Fruit fly (Drosophila melanogaster) whole organism, embryonic: ENCODE data around the gene Rab5.
A peak's percentile ranks its signal among the peaks of the same experiment; 100 is the strongest.

Experiments
- Adf1 ChIP-seq: fragments of 200-800 bp; sonication (Bioruptor generic); IDR thresholded peaks from 2 replicates; pipeline ENCODE4 v1.3.6; 2022; ENCODE audit warnings: missing biosample characterization, missing genetic modification characterization
- Atf-2 ChIP-seq: fragments of 200-800 bp; sonication (Bioruptor generic); optimal IDR thresholded peaks from 2 replicates; lab custom pipeline; 2016; ENCODE audit warnings: missing biosample characterization, missing genetic modification characterization
- CG10147 ChIP-seq: fragments of 200-800 bp; sonication (Bioruptor generic); optimal IDR thresholded peaks from 2 replicates; lab custom pipeline; 2019; ENCODE audit warnings: missing biosample characterization, mild to moderate bottlenecking, missing genetic modification characterization, moderate library complexity
- CG11696 ChIP-seq: fragments of 200-800 bp; sonication (Bioruptor generic); IDR thresholded peaks from 2 replicates; pipeline ENCODE4 v1.3.6; 2022; ENCODE audit warnings: missing biosample characterization, missing genetic modification characterization
- CG11723 ChIP-seq: fragments of 200-800 bp; sonication (Bioruptor generic); optimal IDR thresholded peaks from 2 replicates; lab custom pipeline; 2017; ENCODE audit warnings: missing biosample characterization, mild to moderate bottlenecking, missing genetic modification characterization
- CG12155 ChIP-seq: fragments of 200-800 bp; sonication (Bioruptor generic); optimal IDR thresholded peaks from 3 replicates; lab custom pipeline; 2016; ENCODE audit warnings: missing biosample characterization, missing genetic modification characterization
- CG12299 ChIP-seq: fragments of 200-800 bp; sonication (Bioruptor generic); optimal IDR thresholded peaks from 2 replicates; lab custom pipeline; 2018; ENCODE audit warnings: missing biosample characterization, mild to moderate bottlenecking, missing genetic modification characterization
- CG13775 ChIP-seq: fragments of 200-800 bp; sonication (Bioruptor generic); optimal IDR thresholded peaks from 3 replicates; lab custom pipeline; 2017; ENCODE audit warnings: missing biosample characterization, mild to moderate bottlenecking, missing genetic modification characterization
- CG16813 ChIP-seq: fragments of 200-800 bp; sonication (Bioruptor generic); IDR thresholded peaks from 3 replicates; pipeline ENCODE4 v1.3.6; 2022; ENCODE audit warnings: missing biosample characterization, missing genetic modification characterization; ENCODE audit not compliant: partially characterized antibody
- CG17186 ChIP-seq: fragments of 200-800 bp; sonication (Bioruptor generic); optimal IDR thresholded peaks from 3 replicates; lab custom pipeline; 2017; ENCODE audit warnings: missing biosample characterization, missing genetic modification reagents, missing genetic modification characterization
- CG17385 ChIP-seq: fragments of 200-800 bp; sonication (Bioruptor generic); optimal IDR thresholded peaks from 3 replicates; lab custom pipeline; 2018; ENCODE audit warnings: missing biosample characterization, mild to moderate bottlenecking, missing genetic modification characterization
- CG2120 ChIP-seq: fragments of 200-800 bp; sonication (Bioruptor generic); optimal IDR thresholded peaks from 3 replicates; lab custom pipeline; 2016; ENCODE audit warnings: missing biosample characterization, missing genetic modification characterization
- CG2712 ChIP-seq: fragments of 200-800 bp; optimal IDR thresholded peaks from 3 replicates; lab custom pipeline; 2019; ENCODE audit warnings: missing biosample characterization, mild to moderate bottlenecking, missing genetic modification characterization, moderate library complexity
- CG32532 ChIP-seq: fragments of 200-800 bp; sonication (Bioruptor generic); IDR thresholded peaks from 2 replicates; pipeline ENCODE4 v1.3.6; 2022; ENCODE audit warnings: missing biosample characterization, missing genetic modification characterization
- CG32772 ChIP-seq: fragments of 200-800 bp; sonication (Bioruptor generic); IDR thresholded peaks from 2 replicates; pipeline ENCODE4 v1.3.6; 2022; ENCODE audit warnings: missing biosample characterization, missing genetic modification characterization
- CG33557 ChIP-seq: fragments of 200-800 bp; sonication (Bioruptor generic); optimal IDR thresholded peaks from 2 replicates; lab custom pipeline; 2019; ENCODE audit warnings: missing biosample characterization, mild to moderate bottlenecking, missing genetic modification characterization, moderate library complexity
- CG3726 ChIP-seq: fragments of 200-800 bp; sonication (Bioruptor generic); IDR thresholded peaks from 3 replicates; pipeline ENCODE4, ENCODE4 v1.3.6; 2022; ENCODE audit warnings: missing biosample characterization, missing genetic modification characterization
- CG4282 ChIP-seq: fragments of 200-800 bp; sonication (Bioruptor generic); optimal IDR thresholded peaks from 2 replicates; lab custom pipeline; 2016; ENCODE audit warnings: missing biosample characterization, missing genetic modification characterization
- CG4730 ChIP-seq: fragments of 200-800 bp; sonication (Bioruptor generic); IDR thresholded peaks from 2 replicates; pipeline ENCODE4 v1.3.6; 2022; ENCODE audit warnings: missing biosample characterization, missing genetic modification characterization
- CG6654 ChIP-seq: fragments of 200-800 bp; sonication (Bioruptor generic); optimal IDR thresholded peaks from 2 replicates; lab custom pipeline; 2017; ENCODE audit warnings: missing biosample characterization, mild to moderate bottlenecking, missing genetic modification characterization
- CG6683 ChIP-seq: fragments of 200-800 bp; sonication (Bioruptor generic); optimal IDR thresholded peaks from 2 replicates; lab custom pipeline; 2017; ENCODE audit warnings: missing biosample characterization, mild to moderate bottlenecking, missing genetic modification characterization, missing genetic modification reagents
- CG8388 ChIP-seq: fragments of 200-800 bp; sonication (Bioruptor generic); optimal IDR thresholded peaks from 2 replicates; lab custom pipeline; 2019; ENCODE audit warnings: missing biosample characterization, mild to moderate bottlenecking, missing genetic modification characterization, moderate library complexity
- CG8944 ChIP-seq: fragments of 200-800 bp; sonication (Bioruptor generic); optimal IDR thresholded peaks from 3 replicates; lab custom pipeline; 2016; ENCODE audit warnings: missing biosample characterization, missing genetic modification characterization
- CG9797 ChIP-seq: fragments of 200-800 bp; sonication (Bioruptor generic); optimal IDR thresholded peaks from 3 replicates; lab custom pipeline; 2018; ENCODE audit warnings: missing biosample characterization, mild to moderate bottlenecking, missing genetic modification characterization
- CoRest ChIP-seq: fragments of 200-800 bp; sonication (Bioruptor generic); optimal IDR thresholded peaks from 3 replicates; lab custom pipeline; 2018; ENCODE audit warnings: missing biosample characterization, mild to moderate bottlenecking, missing genetic modification characterization, moderate library complexity
- Dp ChIP-seq: fragments of 200-800 bp; sonication (Bioruptor generic); optimal IDR thresholded peaks from 2 replicates; lab custom pipeline; 2018; ENCODE audit warnings: missing biosample characterization, mild to moderate bottlenecking, missing genetic modification characterization, moderate library complexity
- Ets65A ChIP-seq: fragments of 200-800 bp; sonication (Bioruptor generic); peaks from one replicate; lab custom pipeline; 2016; ENCODE audit warnings: missing biosample characterization, missing genetic modification characterization
- Fer3 ChIP-seq: fragments of 200-800 bp; sonication (Bioruptor generic); optimal IDR thresholded peaks from 2 replicates; lab custom pipeline; 2018; ENCODE audit warnings: missing biosample characterization, mild to moderate bottlenecking, missing genetic modification characterization, moderate library complexity
- Med ChIP-seq: fragments of 200-800 bp; sonication (Bioruptor generic); peaks from one replicate; lab custom pipeline; 2016; ENCODE audit warnings: missing biosample characterization, missing genetic modification characterization, mild to moderate bottlenecking, inconsistent platforms, moderate library complexity
- Poxn ChIP-seq: fragments of 200-800 bp; sonication (Bioruptor generic); IDR thresholded peaks from 2 replicates; pipeline ENCODE4 v1.3.6; 2022; ENCODE audit warnings: missing biosample characterization, missing genetic modification characterization
- Six4 ChIP-seq: fragments of 200-800 bp; sonication (Bioruptor generic); optimal IDR thresholded peaks from 2 replicates; lab custom pipeline; 2016; ENCODE audit warnings: missing biosample characterization, missing genetic modification characterization
- Vsx1 ChIP-seq: fragments of 200-800 bp; sonication (Bioruptor generic); optimal IDR thresholded peaks from 2 replicates; lab custom pipeline; 2017; ENCODE audit warnings: missing biosample characterization, mild to moderate bottlenecking, missing genetic modification characterization, missing genetic modification reagents
- ase ChIP-seq: fragments of 200-800 bp; sonication (Bioruptor generic); IDR thresholded peaks from 3 replicates; pipeline ENCODE4 v1.3.6; 2022; ENCODE audit warnings: missing biosample characterization, missing genetic modification characterization
- bbx ChIP-seq: fragments of 200-800 bp; sonication (Bioruptor generic); IDR thresholded peaks from 2 replicates; pipeline ENCODE4 v1.3.6; 2022; ENCODE audit warnings: missing biosample characterization, missing genetic modification characterization; ENCODE audit not compliant: partially characterized antibody
- cas ChIP-seq: fragments of 200-800 bp; sonication (Bioruptor generic); IDR thresholded peaks from 2 replicates; pipeline ENCODE4 v1.3.6; 2022; ENCODE audit warnings: missing biosample characterization, missing genetic modification characterization
- chm ChIP-seq: fragments of 200-800 bp; sonication (Bioruptor generic); IDR thresholded peaks from 2 replicates; pipeline ENCODE4 v1.3.6; 2022; ENCODE audit warnings: missing biosample characterization, missing genetic modification characterization
- gcm ChIP-seq: fragments of 200-800 bp; sonication (Bioruptor generic); optimal IDR thresholded peaks from 2 replicates; lab custom pipeline; 2019; ENCODE audit warnings: missing biosample characterization, mild to moderate bottlenecking, missing genetic modification characterization, moderate library complexity
- gsb-n ChIP-seq: fragments of 200-800 bp; sonication (Bioruptor generic); optimal IDR thresholded peaks from 3 replicates; lab custom pipeline; 2018; ENCODE audit warnings: missing biosample characterization, mild to moderate bottlenecking, missing genetic modification characterization
- jumu ChIP-seq: fragments of 200-800 bp; sonication (Bioruptor generic); optimal IDR thresholded peaks from 3 replicates; lab custom pipeline; 2016; ENCODE audit warnings: missing biosample characterization, missing genetic modification characterization
- kay ChIP-seq: fragments of 200-800 bp; sonication (Bioruptor generic); optimal IDR thresholded peaks from 2 replicates; lab custom pipeline; 2016; ENCODE audit warnings: missing biosample characterization, missing genetic modification characterization
- knrl ChIP-seq: fragments of 200-800 bp; sonication (Bioruptor generic); IDR thresholded peaks from 3 replicates; pipeline ENCODE4 v1.3.6; 2022; ENCODE audit warnings: missing biosample characterization, missing genetic modification characterization; ENCODE audit not compliant: partially characterized antibody
- lmd ChIP-seq: fragments of 200-800 bp; sonication (Bioruptor generic); IDR thresholded peaks from 2 replicates; pipeline ENCODE4 v1.3.6; 2022; ENCODE audit warnings: missing biosample characterization, missing genetic modification characterization
- nerfin-2 ChIP-seq: fragments of 200-800 bp; sonication (Bioruptor generic); IDR thresholded peaks from 2 replicates; pipeline ENCODE4 v1.3.6; 2022; ENCODE audit warnings: missing biosample characterization, missing genetic modification characterization; ENCODE audit not compliant: partially characterized antibody
- sens ChIP-seq: fragments of 200-800 bp; sonication (Bioruptor generic); peaks from one replicate; lab custom pipeline; 2016; ENCODE audit warnings: missing biosample characterization, missing genetic modification characterization
- sob ChIP-seq: fragments of 200-800 bp; sonication (Bioruptor generic); IDR thresholded peaks from 2 replicates; pipeline ENCODE4 v1.3.6; 2022; ENCODE audit warnings: missing biosample characterization, missing genetic modification characterization
- stc ChIP-seq: fragments of 200-800 bp; sonication (Bioruptor generic); IDR thresholded peaks from 2 replicates; pipeline ENCODE4 v1.3.6; 2022; ENCODE audit warnings: missing biosample characterization, missing genetic modification characterization
- sug ChIP-seq: fragments of 200-800 bp; optimal IDR thresholded peaks from 2 replicates; lab custom pipeline; 2019; ENCODE audit warnings: missing biosample characterization, mild to moderate bottlenecking, missing genetic modification characterization, moderate library complexity
- toy ChIP-seq: fragments of 200-800 bp; sonication (Bioruptor generic); IDR thresholded peaks from 2 replicates; pipeline ENCODE4 v1.3.6; 2022; ENCODE audit warnings: missing biosample characterization, missing genetic modification characterization
- vvl ChIP-seq: fragments of 200-800 bp; sonication (Bioruptor generic); IDR thresholded peaks from 2 replicates; pipeline ENCODE4 v1.3.6; 2022; ENCODE audit warnings: missing biosample characterization, missing genetic modification characterization
- wek ChIP-seq: fragments of 200-800 bp; sonication (Bioruptor generic); optimal IDR thresholded peaks from 3 replicates; lab custom pipeline; 2018; ENCODE audit warnings: missing biosample characterization, mild to moderate bottlenecking, missing genetic modification characterization, moderate library complexity

Gene Rab5

dm6 chr2L:2365077-2365651 lies at the start of gene Rab5, which contains the start of gene Axud1 (continued):
- TF ChIP-seq toy (GFP tag; lab: Robert Waterston, UW) (no peak), CG2120 (no peak), CG12155 (no peak), Med (GFP tag; lab: Kevin White, UChicago) (peak; percentile 64), jumu (GFP tag; lab: Kevin White, UChicago) (no peak), CG11723 (GFP tag; lab: Kevin White, UChicago) (no peak), CG17385 (GFP tag; lab: Kevin White, UChicago) (peak; percentile 20), CG9797 (GFP tag; lab: Kevin White, UChicago) (peak; percentile 92), bbx (GFP tag; lab: Robert Waterston, UW) (0 out of 2 replicates have a peak, but pooled peaks have one; percentile 23), vvl (peak; percentile 57), lmd (GFP tag; lab: Robert Waterston, UW) (no peak), sens (GFP tag; lab: Kevin White, UChicago) (peak; percentile 72), CG4730 (no peak), sob (peak; percentile 30; the same call in 1 of the 2 replicates), nerfin-2 (no peak), CG32772 (GFP tag; lab: Robert Waterston, UW) (0 out of 2 replicates have a peak, but pooled peaks have one; percentile 15), CoRest (peak; percentile 38), CG6654 (no peak), stc (peak; percentile 11; the same call in 1 of the 2 replicates), Adf1 (GFP tag; lab: Robert Waterston, UW) (no peak), CG10147 (GFP tag; lab: Kevin White, UChicago) (no peak), kay (GFP tag; lab: Kevin White, UChicago) (peak; percentile 97), Poxn (no peak), Atf-2 (no peak), gcm (no peak), CG8388 (GFP tag; lab: Kevin White, UChicago) (no peak), Vsx1 (GFP tag; lab: Kevin White, UChicago) (no peak), Ets65A (GFP tag; lab: Kevin White, UChicago) (peak; percentile 77), CG11696 (GFP tag; lab: Robert Waterston, UW) (no peak), CG17186 (peak; percentile 27), sug (tag; lab: Kevin White, UChicago) (no peak), CG8944 (GFP tag; lab: Kevin White, UChicago) (no peak), CG13775 (GFP tag; lab: Kevin White, UChicago) (no peak), Six4 (GFP tag; lab: Kevin White, UChicago) (no peak), Dp (GFP tag; lab: Kevin White, UChicago) (peak; percentile 14), chm (GFP tag; lab: Robert Waterston, UW) (no peak; the same call in 1 of the 2 replicates), gsb-n (tag; lab: Kevin White, UChicago) (no peak), ase (GFP tag; lab: Robert Waterston, UW) (no peak), CG4282 (GFP tag; lab: Kevin White, UChicago) (no peak), cas (GFP tag; lab: Robert Waterston, UW) (no peak), CG3726 (GFP tag; lab: Robert Waterston, UW) (no peak), CG2712 (peak; percentile 61), CG12299 (tag; lab: Kevin White, UChicago) (no peak), CG33557 (GFP tag; lab: Kevin White, UChicago) (no peak), wek (no peak), CG16813 (GFP tag; lab: Robert Waterston, UW) (peak; percentile 15; the same call in 1 of the 3 replicates), knrl (peak; percentile 60; the same call in 1 of the 3 replicates), CG6683 (GFP tag; lab: Kevin White, UChicago) (no peak), Fer3 (tag; lab: Kevin White, UChicago) (no peak), CG32532 (GFP tag; lab: Robert Waterston, UW) (peak; percentile 29; the same call in 1 of the 2 replicates)
